Worm (Caenorhabditis elegans) whole organism, L3 larva: ENCODE measurements around the gene F35F11.2.

Source experiments
- ceh-28 ChIP-seq: fragments of 150-350 bp; optimal IDR thresholded peaks from 2 replicates; lab custom pipeline; 2014; ENCODE audit warnings: missing biosample characterization, missing genetic modification reagents, missing genetic modification characterization
- egl-27 ChIP-seq: sonication (generic microtip); optimal IDR thresholded peaks from 4 replicates; lab custom pipeline; 2017; ENCODE audit warnings: missing biosample characterization, missing genetic modification reagents, missing genetic modification characterization
- elt-2 ChIP-seq: sonication (generic microtip); optimal IDR thresholded peaks from 2 replicates; lab custom pipeline; 2016; ENCODE audit warnings: missing genetic modification reagents, mild to moderate bottlenecking, missing genetic modification characterization, missing compliant biosample characterization
- fkh-10 ChIP-seq: sonication (generic microtip); optimal IDR thresholded peaks from 2 replicates; lab custom pipeline; 2017; ENCODE audit warnings: missing biosample characterization, missing genetic modification reagents, missing genetic modification characterization
- mdl-1 ChIP-seq: fragments of 150-350 bp; optimal IDR thresholded peaks from 2 replicates; lab custom pipeline; 2014; ENCODE audit warnings: missing biosample characterization, missing genetic modification characterization
- nhr-12 ChIP-seq: fragments of 150-350 bp; optimal IDR thresholded peaks from 2 replicates; lab custom pipeline; 2014; ENCODE audit warnings: missing biosample characterization, missing genetic modification characterization
- snpc-4 ChIP-seq: fragments of 150-350 bp; optimal IDR thresholded peaks from 2 replicates; lab custom pipeline; 2014; ENCODE audit warnings: missing biosample characterization, missing genetic modification characterization

DNA sequence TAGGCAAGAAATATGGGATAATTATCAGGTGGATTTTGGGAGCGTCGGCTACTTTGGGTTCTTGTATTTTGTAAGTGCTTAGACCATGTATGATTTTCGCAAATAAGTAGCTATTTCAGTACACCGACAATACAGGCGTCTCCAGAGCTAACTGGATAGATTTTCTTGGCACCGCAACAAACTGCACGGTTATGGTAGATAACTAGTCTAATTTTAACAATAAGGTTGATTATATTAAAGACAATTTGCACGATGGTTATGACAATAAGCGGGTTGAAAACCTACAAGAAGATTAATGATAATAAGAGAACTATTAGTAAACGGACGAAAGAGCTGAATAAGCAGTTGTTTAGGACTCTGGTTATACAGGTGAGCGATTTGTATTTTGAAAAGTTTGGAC is 27.3 kb downstream of the F35F11.2 start:
- no peak for TF ChIP-seq nhr-12 (tag; lab: Kevin White, UChicago)
- TF ChIP-seq egl-27: no peak
- no peak for TF ChIP-seq fkh-10 (GFP tag; lab: Kevin White, UChicago)
- no peak for TF ChIP-seq mdl-1 (tag; lab: Kevin White, UChicago)
- TF ChIP-seq snpc-4: no peak
- TF ChIP-seq elt-2 (tag; lab: Kevin White, UChicago): no peak
- no peak for TF ChIP-seq ceh-28
